Fruit fly (Drosophila melanogaster): ENCODE results near the gene CG2310.

CG2310 gene

dm6 chr3R:29522164-29522563 is 28.8 kb upstream of the CG2310 start (continued):
- TF ChIP-seq Sox100B (GFP tag; optimal IDR thresholded peaks at IDR 0.05) (peak; percentile 33), dysf (GFP tag; IDR thresholded peaks at IDR 0.05) (no peak), rib (GFP tag; IDR thresholded peaks at IDR 0.05) (no peak), MBD-R2 (GFP tag; IDR thresholded peaks at IDR 0.05) (no peak), sc (optimal IDR thresholded peaks at IDR 0.05) (no peak), sc (GFP tag; optimal IDR thresholded peaks at IDR 0.05) (peak; percentile 43), NC2α (GFP tag; optimal IDR thresholded peaks at IDR 0.05) (no peak), CG8290 (GFP tag; optimal IDR thresholded peaks at IDR 0.05) (no peak), CG8290 (tag; optimal IDR thresholded peaks at IDR 0.05) (no peak), sens (GFP tag) (peak; percentile 93), Lhr (GFP tag; optimal IDR thresholded peaks at IDR 0.05) (peak; percentile 10), sob (GFP tag; IDR thresholded peaks at IDR 0.05) (no peak), CG8359 (GFP tag; optimal IDR thresholded peaks at IDR 0.05; ENCODE audit: borderline replicate concordance) (peak; percentile 15), CG10209 (GFP tag; optimal IDR thresholded peaks at IDR 0.05) (peak; percentile 44), Kr (GFP tag; optimal IDR thresholded peaks at IDR 0.05) (no peak), btn (GFP tag; optimal IDR thresholded peaks at IDR 0.05) (no peak), Elba2 (GFP tag; optimal IDR thresholded peaks at IDR 0.05) (peak; percentile 11), Sox102F (GFP tag; optimal IDR thresholded peaks at IDR 0.05) (peak; percentile 49), cas (GFP tag; IDR thresholded peaks at IDR 0.05) (no peak), CG6765 (GFP tag; optimal IDR thresholded peaks at IDR 0.05) (no peak), Drgx (GFP tag; IDR thresholded peaks at IDR 0.05) (0 out of 2 replicates have a peak, but pooled peaks have one; percentile 15), pros (GFP tag; optimal IDR thresholded peaks at IDR 0.05) (no peak), gfzf (GFP tag; optimal IDR thresholded peaks at IDR 0.05) (no peak)

- TF ChIP-seq CG10321 (GFP tag; IDR thresholded peaks at IDR 0.05) (peak; percentile 82), chinmo (GFP tag; IDR thresholded peaks at IDR 0.05; ENCODE audit: partially characterized antibody) (peak; percentile 81; the same call in 1 of the 4 replicates), CG8290 (GFP tag; optimal IDR thresholded peaks at IDR 0.05) (no peak), CG8290 (tag; optimal IDR thresholded peaks at IDR 0.05) (no peak), maf-S (GFP tag; optimal IDR thresholded peaks at IDR 0.05) (no peak), pita (GFP tag; optimal IDR thresholded peaks at IDR 0.05) (no peak), Med (GFP tag) (peak; percentile 28), CG11560 (tag; IDR thresholded peaks at IDR 0.05) (no peak), sd (tag; optimal IDR thresholded peaks at IDR 0.05) (peak; percentile 69), CG1832 (GFP tag; optimal IDR thresholded peaks at IDR 0.05) (peak; percentile 29), Awh (GFP tag; IDR thresholded peaks at IDR 0.05) (peak; percentile 73; the same call in 1 of the 2 replicates), Nf-YB (GFP tag; optimal IDR thresholded peaks at IDR 0.05) (peak; percentile 77), Nf-YC (tag; optimal IDR thresholded peaks at IDR 0.05) (peak; percentile 88), vvl (GFP tag; IDR thresholded peaks at IDR 0.05) (peak; percentile 33; the same call in 1 of the 2 replicates), abd-A (tag; optimal IDR thresholded peaks at IDR 0.05) (peak; percentile 63), CG5180 (GFP tag; optimal IDR thresholded peaks at IDR 0.05) (peak; percentile 61)
These were observed 26.9 kb upstream of the CG2310 start for dm6 chr3R:29520215-29520614.

dm6 chr3R:29519332-29519731 is 26.0 kb upstream of the CG2310 start:
- TF ChIP-seq NC2β (GFP tag; optimal IDR thresholded peaks at IDR 0.05) = no peak
- TF ChIP-seq Lim3 (GFP tag; IDR thresholded peaks at IDR 0.05) = no peak
- TF ChIP-seq CG10321 (GFP tag; IDR thresholded peaks at IDR 0.05) = no peak
- no peak for TF ChIP-seq CG12071 (GFP tag; optimal IDR thresholded peaks at IDR 0.05)
- TF ChIP-seq Ssrp (tag; optimal IDR thresholded peaks at IDR 0.05) = peak; percentile 34
- no peak for TF ChIP-seq D19B (GFP tag; optimal IDR thresholded peaks at IDR 0.05)
- peak; percentile 30; the same call in 1 of the 2 replicates for TF ChIP-seq CG32772 (GFP tag; IDR thresholded peaks at IDR 0.05)
- TF ChIP-seq gem (tag; optimal IDR thresholded peaks at IDR 0.05) = peak; percentile 69
- no peak for TF ChIP-seq CG16813 (GFP tag; IDR thresholded peaks at IDR 0.05; ENCODE audit: partially characterized antibody)
- TF ChIP-seq CG10979 (tag; optimal IDR thresholded peaks at IDR 0.05) = peak; percentile 53
- no peak for TF ChIP-seq CG11093 (GFP tag; IDR thresholded peaks at IDR 0.05)
- peak; percentile 3 for TF ChIP-seq CG4820 (GFP tag; optimal IDR thresholded peaks at IDR 0.05)
- TF ChIP-seq CG8944 (GFP tag; optimal IDR thresholded peaks at IDR 0.05) = no peak
- peak; percentile 7 for TF ChIP-seq CG15269 (tag; optimal IDR thresholded peaks at IDR 0.05)
- no peak for TF ChIP-seq CG10147 (GFP tag; optimal IDR thresholded peaks at IDR 0.05)
